Fruit fly (Drosophila melanogaster) whole organism, embryonic: ENCODE measurements around the gene Tsp96F.

Experiments
- Ada2b ChIP-seq: fragments of 200-800 bp; sonication (Bioruptor generic); IDR thresholded peaks from 2 replicates; pipeline ENCODE4 v1.3.6; 2022; ENCODE audit warnings: missing biosample characterization, missing genetic modification characterization
- BEAF-32 ChIP-seq: fragments of 200-800 bp; sonication (Bioruptor generic); optimal IDR thresholded peaks from 3 replicates; lab custom pipeline; 2017; ENCODE audit warnings: missing biosample characterization, missing genetic modification characterization, mild to moderate bottlenecking, moderate library complexity, missing genetic modification reagents
- CG10979 ChIP-seq: fragments of 200-800 bp; sonication (Bioruptor generic); optimal IDR thresholded peaks from 2 replicates; lab custom pipeline; 2018; ENCODE audit warnings: missing biosample characterization, mild to moderate bottlenecking, missing genetic modification characterization, moderate library complexity
- CG11085 ChIP-seq: fragments of 200-800 bp; sonication (Bioruptor generic); IDR thresholded peaks from 2 replicates; pipeline ENCODE4 v1.3.6; 2022; ENCODE audit warnings: missing biosample characterization, missing genetic modification characterization
- CG12391 ChIP-seq: fragments of 200-800 bp; sonication (Bioruptor generic); optimal IDR thresholded peaks from 3 replicates; lab custom pipeline; 2018; ENCODE audit warnings: missing biosample characterization, mild to moderate bottlenecking, missing genetic modification characterization, moderate library complexity
- CG12659 ChIP-seq: fragments of 200-800 bp; sonication (Bioruptor generic); optimal IDR thresholded peaks from 3 replicates; lab custom pipeline; 2017; ENCODE audit warnings: mild to moderate bottlenecking, missing biosample characterization, missing genetic modification reagents, missing genetic modification characterization
- CG13296 ChIP-seq: fragments of 200-800 bp; sonication (Bioruptor generic); optimal IDR thresholded peaks from 3 replicates; lab custom pipeline; 2018; ENCODE audit warnings: missing biosample characterization, mild to moderate bottlenecking, missing genetic modification characterization
- CG14965 ChIP-seq: fragments of 200-800 bp; sonication (Bioruptor generic); optimal IDR thresholded peaks from 2 replicates; lab custom pipeline; 2016; ENCODE audit warnings: missing biosample characterization, missing genetic modification characterization, borderline replicate concordance
- CG15269 ChIP-seq: fragments of 200-800 bp; sonication (Bioruptor generic); optimal IDR thresholded peaks from 2 replicates; lab custom pipeline; 2018; ENCODE audit warnings: missing biosample characterization, mild to moderate bottlenecking, missing genetic modification characterization, moderate library complexity
- CG1529 ChIP-seq: fragments of 200-800 bp; sonication (Bioruptor generic); optimal IDR thresholded peaks from 3 replicates; lab custom pipeline; 2018; ENCODE audit warnings: missing biosample characterization, missing genetic modification characterization
- CG15696 ChIP-seq: fragments of 200-800 bp; sonication (Bioruptor generic); optimal IDR thresholded peaks from 2 replicates; lab custom pipeline; 2019; ENCODE audit warnings: missing biosample characterization, mild to moderate bottlenecking, missing genetic modification characterization, moderate library complexity
- CG18619 ChIP-seq: fragments of 200-800 bp; sonication (Bioruptor generic); optimal IDR thresholded peaks from 3 replicates; lab custom pipeline; 2017; ENCODE audit warnings: missing biosample characterization, mild to moderate bottlenecking, missing genetic modification characterization
- CG2678 ChIP-seq: fragments of 200-800 bp; sonication (Bioruptor generic); optimal IDR thresholded peaks from 3 replicates; lab custom pipeline; 2019; ENCODE audit warnings: missing biosample characterization, mild to moderate bottlenecking, missing genetic modification characterization, moderate library complexity
- CG30431 ChIP-seq: fragments of 200-800 bp; sonication (Bioruptor generic); optimal IDR thresholded peaks from 2 replicates; lab custom pipeline; 2017; ENCODE audit warnings: missing biosample characterization, missing genetic modification characterization
- CG32767 ChIP-seq: fragments of 200-800 bp; sonication (Bioruptor generic); IDR thresholded peaks from 2 replicates; pipeline ENCODE4 v1.3.6; 2022; ENCODE audit warnings: missing biosample characterization, missing genetic modification characterization
- CG33557 ChIP-seq: fragments of 200-800 bp; sonication (Bioruptor generic); optimal IDR thresholded peaks from 2 replicates; lab custom pipeline; 2019; ENCODE audit warnings: missing biosample characterization, mild to moderate bottlenecking, missing genetic modification characterization, moderate library complexity
- CG7987 ChIP-seq: fragments of 200-800 bp; sonication (Bioruptor generic); optimal IDR thresholded peaks from 2 replicates; lab custom pipeline; 2018; ENCODE audit warnings: missing biosample characterization, mild to moderate bottlenecking, missing genetic modification characterization, moderate library complexity
- CG8944 ChIP-seq: fragments of 200-800 bp; sonication (Bioruptor generic); optimal IDR thresholded peaks from 3 replicates; lab custom pipeline; 2016; ENCODE audit warnings: missing biosample characterization, missing genetic modification characterization
- CG9797 ChIP-seq: fragments of 200-800 bp; sonication (Bioruptor generic); optimal IDR thresholded peaks from 3 replicates; lab custom pipeline; 2018; ENCODE audit warnings: missing biosample characterization, mild to moderate bottlenecking, missing genetic modification characterization
- Dip3 ChIP-seq: fragments of 200-800 bp; sonication (Bioruptor generic); optimal IDR thresholded peaks from 3 replicates; lab custom pipeline; 2016; ENCODE audit warnings: missing biosample characterization, missing genetic modification characterization
- Fer2 ChIP-seq: fragments of 200-800 bp; sonication (Bioruptor generic); optimal IDR thresholded peaks from 2 replicates; lab custom pipeline; 2018; ENCODE audit warnings: missing biosample characterization, mild to moderate bottlenecking, missing genetic modification characterization, moderate library complexity
- HLH3B ChIP-seq: fragments of 200-800 bp; sonication (Bioruptor generic); IDR thresholded peaks from 2 replicates; pipeline ENCODE4 v1.3.6; 2022; ENCODE audit warnings: missing biosample characterization, missing genetic modification characterization
- HLH54F ChIP-seq: fragments of 200-800 bp; sonication (Bioruptor generic); optimal IDR thresholded peaks from 3 replicates; lab custom pipeline; 2016; ENCODE audit warnings: missing biosample characterization, missing genetic modification characterization
- HmgD ChIP-seq: fragments of 200-800 bp; sonication (Bioruptor generic); optimal IDR thresholded peaks from 3 replicates; lab custom pipeline; 2016; ENCODE audit warnings: missing biosample characterization, missing genetic modification characterization
- HmgZ ChIP-seq: fragments of 200-800 bp; sonication (Bioruptor generic); optimal IDR thresholded peaks from 2 replicates; lab custom pipeline; 2018; ENCODE audit warnings: missing biosample characterization, mild to moderate bottlenecking, missing genetic modification characterization
- Hr39 ChIP-seq: fragments of >200 bp; optimal IDR thresholded peaks from 2 replicates; lab custom pipeline; 2017
- MBD-R2 ChIP-seq: fragments of 200-800 bp; sonication (Bioruptor generic); IDR thresholded peaks from 2 replicates; pipeline ENCODE4 v1.3.6; 2022; ENCODE audit warnings: missing biosample characterization, missing genetic modification characterization
- Nf-YC ChIP-seq: fragments of 200-800 bp; optimal IDR thresholded peaks from 3 replicates; lab custom pipeline; 2019; ENCODE audit warnings: missing biosample characterization, mild to moderate bottlenecking, missing genetic modification characterization, moderate library complexity
- Ptx1 ChIP-seq: fragments of 200-800 bp; sonication (Bioruptor generic); IDR thresholded peaks from 2 replicates; pipeline ENCODE4 v1.3.6; 2022; ENCODE audit warnings: missing biosample characterization, missing genetic modification characterization
- Scr ChIP-seq: fragments of 200-800 bp; sonication (Bioruptor generic); IDR thresholded peaks from 2 replicates; pipeline ENCODE4 v1.3.6; 2022; ENCODE audit warnings: missing biosample characterization, missing genetic modification characterization; ENCODE audit not compliant: partially characterized antibody
- Spps ChIP-seq: fragments of 200-800 bp; sonication (Bioruptor generic); optimal IDR thresholded peaks from 2 replicates; lab custom pipeline; 2018; ENCODE audit warnings: missing biosample characterization, mild to moderate bottlenecking, missing genetic modification characterization
- Ssrp ChIP-seq: fragments of 200-800 bp; sonication (Bioruptor generic); optimal IDR thresholded peaks from 2 replicates; lab custom pipeline; 2018; ENCODE audit warnings: missing biosample characterization, mild to moderate bottlenecking, missing genetic modification characterization, moderate library complexity
- TFAM ChIP-seq: fragments of 200-800 bp; sonication (Bioruptor generic); optimal IDR thresholded peaks from 2 replicates; lab custom pipeline; 2017; ENCODE audit warnings: missing biosample characterization, missing genetic modification characterization, inconsistent platforms
- ara ChIP-seq: fragments of 200-800 bp; sonication (Bioruptor generic); IDR thresholded peaks from 2 replicates; pipeline ENCODE4 v1.3.6; 2022; ENCODE audit warnings: missing biosample characterization, missing genetic modification characterization
- btn ChIP-seq: fragments of 200-800 bp; sonication (Bioruptor generic); optimal IDR thresholded peaks from 2 replicates; lab custom pipeline; 2016; ENCODE audit warnings: missing biosample characterization, missing genetic modification characterization
- cas ChIP-seq: fragments of 200-800 bp; sonication (Bioruptor generic); IDR thresholded peaks from 2 replicates; pipeline ENCODE4 v1.3.6; 2022; ENCODE audit warnings: missing biosample characterization, missing genetic modification characterization
- dm ChIP-seq: fragments of 200-800 bp; sonication (Bioruptor generic); optimal IDR thresholded peaks from 3 replicates; lab custom pipeline; 2016; ENCODE audit warnings: missing biosample characterization, missing genetic modification characterization
- fd64A ChIP-seq: fragments of 200-800 bp; sonication (Bioruptor generic); optimal IDR thresholded peaks from 3 replicates; lab custom pipeline; 2018; ENCODE audit warnings: missing biosample characterization, mild to moderate bottlenecking, missing genetic modification characterization
- grn ChIP-seq: fragments of 200-800 bp; sonication (Bioruptor generic); optimal IDR thresholded peaks from 3 replicates; lab custom pipeline; 2017; ENCODE audit warnings: missing biosample characterization, missing genetic modification characterization
- hbn ChIP-seq: fragments of 200-800 bp; sonication (Bioruptor generic); IDR thresholded peaks from 2 replicates; pipeline ENCODE4 v1.3.6; 2022; ENCODE audit warnings: missing biosample characterization, missing genetic modification characterization; ENCODE audit not compliant: partially characterized antibody
- ind ChIP-seq: fragments of 200-800 bp; sonication (Bioruptor generic); optimal IDR thresholded peaks from 3 replicates; lab custom pipeline; 2016; ENCODE audit warnings: missing biosample characterization, missing genetic modification characterization
- maf-S ChIP-seq: fragments of 200-800 bp; sonication (Bioruptor generic); optimal IDR thresholded peaks from 2 replicates; lab custom pipeline; 2016; ENCODE audit warnings: missing biosample characterization, missing genetic modification characterization
- mam ChIP-seq: fragments of 200-800 bp; sonication (Bioruptor generic); optimal IDR thresholded peaks from 3 replicates; lab custom pipeline; 2016; ENCODE audit warnings: missing biosample characterization, missing genetic modification characterization
- ro ChIP-seq: fragments of 200-800 bp; sonication (Bioruptor generic); IDR thresholded peaks from 2 replicates; pipeline ENCODE4 v1.3.6; 2022; ENCODE audit warnings: missing biosample characterization, missing genetic modification characterization
- salm ChIP-seq: fragments of 200-800 bp; sonication (Bioruptor generic); optimal IDR thresholded peaks from 2 replicates; lab custom pipeline; 2018; ENCODE audit warnings: missing biosample characterization, mild to moderate bottlenecking, missing genetic modification characterization
- sc ChIP-seq, 3 experiments: fragments of >200 bp in 2 of 3; fragments of 200-800 bp in 1 of 3; sonication (Bioruptor generic) in 1 of 3; optimal IDR thresholded peaks; 2 replicates in 2 of 3; 3 replicates in 1 of 3; lab custom pipeline; 2017; ENCODE audit warnings: mild to moderate bottlenecking in 1 of 3, missing biosample characterization in 1 of 3, missing genetic modification characterization in 1 of 3, missing genetic modification reagents in 1 of 3
- so ChIP-seq: fragments of 200-800 bp; sonication (Bioruptor generic); IDR thresholded peaks from 3 replicates; pipeline ENCODE4 v1.3.6; 2022; ENCODE audit warnings: missing biosample characterization, missing genetic modification characterization
- toy ChIP-seq: fragments of 200-800 bp; sonication (Bioruptor generic); IDR thresholded peaks from 2 replicates; pipeline ENCODE4 v1.3.6; 2022; ENCODE audit warnings: missing biosample characterization, missing genetic modification characterization
- tx ChIP-seq: fragments of 200-800 bp; sonication (Bioruptor generic); optimal IDR thresholded peaks from 2 replicates; lab custom pipeline; 2016; ENCODE audit warnings: missing biosample characterization, missing genetic modification characterization
- zen2 ChIP-seq: fragments of 200-800 bp; sonication (Bioruptor generic); IDR thresholded peaks from 3 replicates; pipeline ENCODE4 v1.3.6; 2022; ENCODE audit warnings: missing biosample characterization, missing genetic modification characterization; ENCODE audit not compliant: partially characterized antibody

Gene Tsp96F

dm6 chr3R:25879324-25879766, 1.9 kb downstream of the Tsp96F start (continued):
- peak; percentile 84; the same call in 1 of the 2 replicates for TF ChIP-seq HLH3B (GFP tag; lab: Robert Waterston, UW)
- TF ChIP-seq TFAM (GFP tag; lab: Kevin White, UChicago) = peak; percentile 15
- no peak; the same call in 1 of the 3 replicates for TF ChIP-seq so (GFP tag; lab: Robert Waterston, UW)
- TF ChIP-seq Nf-YC (tag; lab: Kevin White, UChicago) = peak; percentile 43
- peak; percentile 40 for TF ChIP-seq dm
- TF ChIP-seq mam (GFP tag; lab: Kevin White, UChicago) = peak; percentile 68
- TF ChIP-seq Scr (GFP tag; lab: Robert Waterston, UW) = no peak
- no peak for TF ChIP-seq BEAF-32 (GFP tag; lab: Kevin White, UChicago)
- peak; percentile 85 for TF ChIP-seq CG15269 (tag; lab: Kevin White, UChicago)
- TF ChIP-seq CG7987 (GFP tag; lab: Kevin White, UChicago) = peak; percentile 61
- TF ChIP-seq CG1529 (GFP tag; lab: Kevin White, UChicago) = peak; percentile 63
- peak; percentile 25 for TF ChIP-seq CG15696 (tag; lab: Kevin White, UChicago)
- peak; percentile 18 for TF ChIP-seq grn (GFP tag; lab: Kevin White, UChicago)
- TF ChIP-seq CG32767 (GFP tag; lab: Robert Waterston, UW) = peak; percentile 60; the same call in 1 of the 2 replicates
- TF ChIP-seq cas (GFP tag; lab: Robert Waterston, UW) = 0 out of 2 replicates have a peak, but pooled peaks have one; percentile 35
- TF ChIP-seq CG11085 (GFP tag; lab: Robert Waterston, UW) = no peak; the same call in none of the 2 replicates
- TF ChIP-seq CG10979 (tag; lab: Kevin White, UChicago) = peak; percentile 88
- peak; percentile 77 for TF ChIP-seq ind
- no peak for TF ChIP-seq CG9797 (GFP tag; lab: Kevin White, UChicago)
- TF ChIP-seq sc (optimal IDR thresholded peaks at IDR 0.05; lab: Kevin White, UChicago) = no peak
- TF ChIP-seq sc (GFP tag; optimal IDR thresholded peaks at IDR 0.05; lab: Kevin White, UChicago) = peak; percentile 69
- peak; percentile 62 for TF ChIP-seq HLH54F
- no peak for TF ChIP-seq Hr39 (lab: Kevin White, UChicago)
- peak; percentile 80 for TF ChIP-seq Ada2b (GFP tag; lab: Robert Waterston, UW)
- TF ChIP-seq fd64A (GFP tag; lab: Kevin White, UChicago) = peak; percentile 48
- TF ChIP-seq CG12391 = peak; percentile 86
- TF ChIP-seq Ssrp = peak; percentile 81
- TF ChIP-seq tx (GFP tag; lab: Kevin White, UChicago) = peak; percentile 69
- peak; percentile 55; the same call in 1 of the 2 replicates for TF ChIP-seq ro (GFP tag; lab: Robert Waterston, UW)
- peak; percentile 67 for TF ChIP-seq CG8944
- TF ChIP-seq Fer2 (tag; lab: Kevin White, UChicago) = peak; percentile 53
- TF ChIP-seq CG18619 (GFP tag; lab: Kevin White, UChicago) = peak; percentile 60
- no peak for TF ChIP-seq maf-S (GFP tag; lab: Kevin White, UChicago)
- TF ChIP-seq CG13296 (GFP tag; lab: Kevin White, UChicago) = peak; percentile 62
- no peak for TF ChIP-seq CG33557
- no peak for TF ChIP-seq CG14965
- TF ChIP-seq btn (GFP tag; lab: Kevin White, UChicago) = peak; percentile 50
- no peak; the same call in 1 of the 2 replicates for TF ChIP-seq MBD-R2 (GFP tag; lab: Robert Waterston, UW)
- TF ChIP-seq HmgD (GFP tag; lab: Kevin White, UChicago) = no peak
- no peak for TF ChIP-seq hbn (GFP tag; lab: Robert Waterston, UW)
- TF ChIP-seq CG12659 (GFP tag; lab: Kevin White, UChicago) = peak; percentile 76
- TF ChIP-seq zen2 (GFP tag; lab: Robert Waterston, UW) = no peak
- no peak for TF ChIP-seq toy (GFP tag; lab: Robert Waterston, UW)
- TF ChIP-seq salm (tag; lab: Kevin White, UChicago) = peak; percentile 31
- TF ChIP-seq ara (GFP tag; lab: Robert Waterston, UW) = no peak; the same call in 1 of the 2 replicates
- TF ChIP-seq Dip3 (GFP tag; lab: Kevin White, UChicago) = peak; percentile 64
- peak; percentile 90 for TF ChIP-seq CG2678 (tag; lab: Kevin White, UChicago)
- peak; percentile 52 for TF ChIP-seq HmgZ (tag; lab: Kevin White, UChicago)
- peak; percentile 57 for TF ChIP-seq Spps
- TF ChIP-seq CG30431 (GFP tag; lab: Kevin White, UChicago) = peak; percentile 42
- TF ChIP-seq Ptx1 (GFP tag; lab: Robert Waterston, UW) = peak; percentile 88
